Fruit fly (Drosophila melanogaster) whole organism, embryonic: Measurements from ENCODE around the gene CG14694.
A peak's percentile ranks its signal among the peaks of the same experiment; 100 is the strongest.

Source experiments
- Abd-B ChIP-seq: fragments of 200-800 bp; sonication (Bioruptor generic); optimal IDR thresholded peaks from 2 replicates; lab custom pipeline; 2018; ENCODE audit warnings: missing biosample characterization, mild to moderate bottlenecking, missing genetic modification characterization, moderate library complexity
- Atf-2 ChIP-seq: fragments of 200-800 bp; sonication (Bioruptor generic); optimal IDR thresholded peaks from 2 replicates; lab custom pipeline; 2016; ENCODE audit warnings: missing biosample characterization, missing genetic modification characterization
- Bteb2 ChIP-seq: fragments of 200-800 bp; sonication (Bioruptor generic); optimal IDR thresholded peaks from 2 replicates; lab custom pipeline; 2016; ENCODE audit warnings: missing biosample characterization, missing genetic modification characterization
- CG11695 ChIP-seq: fragments of 200-800 bp; sonication (Bioruptor generic); IDR thresholded peaks from 3 replicates; pipeline ENCODE4 v1.3.6; 2022; ENCODE audit warnings: missing biosample characterization, missing genetic modification characterization
- CG11723 ChIP-seq: fragments of 200-800 bp; sonication (Bioruptor generic); optimal IDR thresholded peaks from 2 replicates; lab custom pipeline; 2017; ENCODE audit warnings: missing biosample characterization, mild to moderate bottlenecking, missing genetic modification characterization
- CG12104 ChIP-seq: fragments of 200-800 bp; sonication (Bioruptor generic); optimal IDR thresholded peaks from 3 replicates; lab custom pipeline; 2016; ENCODE audit warnings: missing biosample characterization, missing genetic modification characterization
- CG12942 ChIP-seq: fragments of 200-800 bp; sonication (Bioruptor generic); optimal IDR thresholded peaks from 3 replicates; lab custom pipeline; 2016; ENCODE audit warnings: missing biosample characterization, missing genetic modification characterization
- CG17361 ChIP-seq: fragments of 200-800 bp; sonication (Bioruptor generic); IDR thresholded peaks from 3 replicates; pipeline ENCODE4 v1.3.6; 2022; ENCODE audit warnings: missing biosample characterization, missing genetic modification characterization
- CG18599 ChIP-seq: fragments of 200-800 bp; sonication (Bioruptor generic); optimal IDR thresholded peaks from 3 replicates; lab custom pipeline; 2017; ENCODE audit warnings: missing biosample characterization, missing genetic modification characterization, mild to moderate bottlenecking, moderate library complexity, missing genetic modification reagents
- CG2202 ChIP-seq: fragments of 200-800 bp; sonication (Bioruptor generic); optimal IDR thresholded peaks from 2 replicates; lab custom pipeline; 2018; ENCODE audit warnings: missing biosample characterization, mild to moderate bottlenecking, missing genetic modification characterization
- CG2875 ChIP-seq: fragments of 200-800 bp; sonication (Bioruptor generic); optimal IDR thresholded peaks from 2 replicates; lab custom pipeline; 2017; ENCODE audit warnings: missing biosample characterization, mild to moderate bottlenecking, missing genetic modification characterization, missing genetic modification reagents
- CG33213 ChIP-seq: fragments of 200-800 bp; sonication (Bioruptor generic); optimal IDR thresholded peaks from 3 replicates; lab custom pipeline; 2016; ENCODE audit warnings: missing biosample characterization, missing genetic modification characterization
- CG3995 ChIP-seq: fragments of 200-800 bp; sonication (Bioruptor generic); optimal IDR thresholded peaks from 3 replicates; lab custom pipeline; 2016; ENCODE audit warnings: missing biosample characterization, missing genetic modification characterization
- CG4328 ChIP-seq: fragments of 200-800 bp; sonication (Bioruptor generic); optimal IDR thresholded peaks from 3 replicates; lab custom pipeline; 2017; ENCODE audit warnings: missing biosample characterization, missing genetic modification reagents, missing genetic modification characterization
- CG4360 ChIP-seq: fragments of 200-800 bp; sonication (Bioruptor generic); IDR thresholded peaks from 2 replicates; pipeline ENCODE4 v1.3.6; 2022; ENCODE audit warnings: missing biosample characterization, missing genetic modification characterization
- CG43689 ChIP-seq: fragments of 200-800 bp; sonication (Bioruptor generic); IDR thresholded peaks from 2 replicates; pipeline ENCODE4 v1.3.6; 2022; ENCODE audit warnings: missing biosample characterization, missing genetic modification characterization
- CG6854 ChIP-seq: fragments of 200-800 bp; sonication (Bioruptor generic); optimal IDR thresholded peaks from 3 replicates; lab custom pipeline; 2017; ENCODE audit warnings: missing biosample characterization, mild to moderate bottlenecking, missing genetic modification characterization
- CG7556 ChIP-seq: fragments of 200-800 bp; sonication (Bioruptor generic); optimal IDR thresholded peaks from 2 replicates; lab custom pipeline; 2017; ENCODE audit warnings: missing biosample characterization, mild to moderate bottlenecking, missing genetic modification characterization
- CG7745 ChIP-seq: fragments of 200-800 bp; sonication (Bioruptor generic); optimal IDR thresholded peaks from 2 replicates; lab custom pipeline; 2018; ENCODE audit warnings: missing biosample characterization, mild to moderate bottlenecking, missing genetic modification characterization, moderate library complexity
- CG7987 ChIP-seq: fragments of 200-800 bp; sonication (Bioruptor generic); optimal IDR thresholded peaks from 2 replicates; lab custom pipeline; 2018; ENCODE audit warnings: missing biosample characterization, mild to moderate bottlenecking, missing genetic modification characterization, moderate library complexity
- CG8089 ChIP-seq: fragments of 200-800 bp; sonication (Bioruptor generic); optimal IDR thresholded peaks from 3 replicates; lab custom pipeline; 2016; ENCODE audit warnings: missing biosample characterization, missing genetic modification characterization
- Camta ChIP-seq: fragments of 200-800 bp; sonication (Bioruptor generic); optimal IDR thresholded peaks from 2 replicates; lab custom pipeline; 2016; ENCODE audit warnings: missing biosample characterization, missing genetic modification characterization
- D19A ChIP-seq: fragments of 200-800 bp; optimal IDR thresholded peaks from 3 replicates; lab custom pipeline; 2019; ENCODE audit warnings: missing biosample characterization, mild to moderate bottlenecking, missing genetic modification characterization, moderate library complexity
- Dad ChIP-seq: fragments of 200-800 bp; sonication (Bioruptor generic); optimal IDR thresholded peaks from 3 replicates; lab custom pipeline; 2016; ENCODE audit warnings: missing biosample characterization, missing genetic modification characterization
- E2f1 ChIP-seq: fragments of 200-800 bp; sonication (Bioruptor generic); IDR thresholded peaks from 2 replicates; pipeline ENCODE4 v1.3.6; 2022; ENCODE audit warnings: missing biosample characterization, missing genetic modification characterization
- GATAe ChIP-seq: fragments of 200-800 bp; sonication (Bioruptor generic); conservative IDR thresholded peaks from 2 replicates; pipeline ENCODE4 v1.3.6; 2022; ENCODE audit warnings: missing biosample characterization, missing genetic modification characterization
- HLH54F ChIP-seq: fragments of 200-800 bp; sonication (Bioruptor generic); optimal IDR thresholded peaks from 3 replicates; lab custom pipeline; 2016; ENCODE audit warnings: missing biosample characterization, missing genetic modification characterization
- HmgZ ChIP-seq: fragments of 200-800 bp; sonication (Bioruptor generic); optimal IDR thresholded peaks from 2 replicates; lab custom pipeline; 2018; ENCODE audit warnings: missing biosample characterization, mild to moderate bottlenecking, missing genetic modification characterization
- Hmr ChIP-seq: fragments of 200-800 bp; sonication (Bioruptor generic); optimal IDR thresholded peaks from 3 replicates; lab custom pipeline; 2017; ENCODE audit warnings: mild to moderate bottlenecking, missing biosample characterization, missing genetic modification reagents, missing genetic modification characterization
- Jarid2 ChIP-seq: fragments of 200-800 bp; sonication (Bioruptor generic); optimal IDR thresholded peaks from 3 replicates; lab custom pipeline; 2017; ENCODE audit warnings: mild to moderate bottlenecking, missing biosample characterization, missing genetic modification reagents, missing genetic modification characterization
- Max ChIP-seq: fragments of 200-800 bp; sonication (Bioruptor generic); optimal IDR thresholded peaks from 2 replicates; lab custom pipeline; 2016; ENCODE audit warnings: missing biosample characterization, mild to moderate bottlenecking, missing genetic modification characterization
- Nf-YC ChIP-seq: fragments of 200-800 bp; optimal IDR thresholded peaks from 3 replicates; lab custom pipeline; 2019; ENCODE audit warnings: missing biosample characterization, mild to moderate bottlenecking, missing genetic modification characterization, moderate library complexity
- Oaz ChIP-seq: fragments of 200-800 bp; sonication (Bioruptor generic); IDR thresholded peaks from 2 replicates; pipeline ENCODE4 v1.3.6; 2022; ENCODE audit warnings: missing biosample characterization, missing genetic modification characterization
- Sox100B ChIP-seq: fragments of 200-800 bp; sonication (Bioruptor generic); optimal IDR thresholded peaks from 3 replicates; lab custom pipeline; 2018; ENCODE audit warnings: missing biosample characterization, mild to moderate bottlenecking, missing genetic modification characterization
- Taf1 ChIP-seq: fragments of 200-800 bp; sonication (Bioruptor generic); IDR thresholded peaks from 2 replicates; pipeline ENCODE4 v1.3.6; 2022; ENCODE audit warnings: missing biosample characterization, missing genetic modification characterization
- cg ChIP-seq: fragments of 200-800 bp; sonication (Bioruptor generic); optimal IDR thresholded peaks from 3 replicates; lab custom pipeline; 2019; ENCODE audit warnings: missing biosample characterization, mild to moderate bottlenecking, missing genetic modification characterization, moderate library complexity
- crp ChIP-seq, 2 experiments: fragments of 200-800 bp; sonication (Bioruptor generic); optimal IDR thresholded peaks; 2 replicates in 1 of 2; 3 replicates in 1 of 2; lab custom pipeline; 2017; ENCODE audit warnings: missing biosample characterization in 2 of 2, missing genetic modification characterization in 2 of 2, mild to moderate bottlenecking in 1 of 2, moderate library complexity in 1 of 2
- ftz-f1 ChIP-seq: fragments of 200-800 bp; sonication (Bioruptor generic); optimal IDR thresholded peaks from 2 replicates; lab custom pipeline; 2016; ENCODE audit warnings: missing biosample characterization, missing genetic modification characterization
- gfzf ChIP-seq: fragments of 200-800 bp; sonication (Bioruptor generic); optimal IDR thresholded peaks from 2 replicates; lab custom pipeline; 2016; ENCODE audit warnings: missing biosample characterization, mild to moderate bottlenecking, missing genetic modification characterization, moderate library complexity
- grau ChIP-seq: fragments of 200-800 bp; optimal IDR thresholded peaks from 3 replicates; lab custom pipeline; 2019; ENCODE audit warnings: missing biosample characterization, mild to moderate bottlenecking, missing genetic modification characterization, moderate library complexity
- ind ChIP-seq: fragments of 200-800 bp; sonication (Bioruptor generic); optimal IDR thresholded peaks from 3 replicates; lab custom pipeline; 2016; ENCODE audit warnings: missing biosample characterization, missing genetic modification characterization
- lilli ChIP-seq: fragments of 200-800 bp; sonication (Bioruptor generic); optimal IDR thresholded peaks from 3 replicates; lab custom pipeline; 2016; ENCODE audit warnings: missing biosample characterization, missing genetic modification characterization
- scrt ChIP-seq: fragments of 200-800 bp; sonication (Bioruptor generic); optimal IDR thresholded peaks from 2 replicates; lab custom pipeline; 2018; ENCODE audit warnings: missing biosample characterization, mild to moderate bottlenecking, missing genetic modification characterization, moderate library complexity
- sr ChIP-seq: fragments of 200-800 bp; sonication (Bioruptor generic); IDR thresholded peaks from 3 replicates; pipeline ENCODE4 v1.3.6; 2022; ENCODE audit warnings: missing biosample characterization, missing genetic modification characterization
- sug ChIP-seq: fragments of 200-800 bp; optimal IDR thresholded peaks from 2 replicates; lab custom pipeline; 2019; ENCODE audit warnings: missing biosample characterization, mild to moderate bottlenecking, missing genetic modification characterization, moderate library complexity
- tll ChIP-seq, 2 experiments: fragments of 200-800 bp in 1 of 2; fragments of >200 bp in 1 of 2; sonication (Bioruptor generic) in 1 of 2; optimal IDR thresholded peaks; 2 replicates each; lab custom pipeline; 2017 to 2019; ENCODE audit warnings: missing biosample characterization in 2 of 2, missing genetic modification characterization in 2 of 2, mild to moderate bottlenecking in 1 of 2, moderate library complexity in 1 of 2
- toy ChIP-seq: fragments of 200-800 bp; sonication (Bioruptor generic); IDR thresholded peaks from 2 replicates; pipeline ENCODE4 v1.3.6; 2022; ENCODE audit warnings: missing biosample characterization, missing genetic modification characterization
- trem ChIP-seq: fragments of 200-800 bp; optimal IDR thresholded peaks from 3 replicates; lab custom pipeline; 2019; ENCODE audit warnings: missing biosample characterization, mild to moderate bottlenecking, missing genetic modification characterization, moderate library complexity
- ttk ChIP-seq: fragments of 200-800 bp; sonication (Bioruptor generic); IDR thresholded peaks from 2 replicates; pipeline ENCODE4 v2.1.2; 2022; ENCODE audit warnings: missing biosample characterization, missing genetic modification characterization
- vvl ChIP-seq: fragments of 200-800 bp; sonication (Bioruptor generic); IDR thresholded peaks from 2 replicates; pipeline ENCODE4 v1.3.6; 2022; ENCODE audit warnings: missing biosample characterization, missing genetic modification characterization

Gene CG14694

DNA sequence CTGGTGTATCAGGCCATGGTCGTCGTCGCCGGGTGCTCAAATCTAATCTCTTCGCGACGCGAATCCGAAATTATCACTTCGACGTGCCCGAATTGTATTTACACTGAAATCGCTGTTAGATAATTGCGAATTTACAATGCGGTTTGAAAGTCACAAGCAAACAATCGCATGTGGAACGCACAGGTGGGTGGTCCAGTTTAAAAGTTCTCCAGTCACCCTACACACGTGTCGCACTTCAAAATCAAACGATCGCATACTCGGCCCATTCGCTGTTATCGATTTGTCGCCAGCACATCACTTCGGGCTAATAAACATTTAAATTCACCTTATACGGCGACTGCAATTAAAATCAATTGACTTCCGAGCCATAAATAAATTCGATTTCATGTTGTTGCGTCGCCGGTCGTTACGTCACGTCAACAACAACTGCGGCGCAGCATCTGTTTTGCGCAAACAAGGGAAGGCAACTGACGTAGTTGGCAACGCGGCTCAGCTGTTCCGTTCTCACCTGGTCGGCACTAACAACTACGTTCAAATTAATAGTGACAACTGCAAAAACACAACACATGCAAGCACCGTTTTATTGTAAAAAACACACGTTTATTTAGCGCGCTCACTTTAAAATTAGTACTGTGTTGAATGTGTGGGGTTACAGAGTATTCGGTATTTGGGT is 3.3 kb upstream of the CG14694 start, which contains the start of gene CG6574:
Gene CG6574 (minus strand): TSS at position 216 of the 673 bp plus-strand sequence.
- no peak for TF ChIP-seq ftz-f1 (GFP tag; lab: Kevin White, UChicago)
- TF ChIP-seq Camta (GFP tag; lab: Kevin White, UChicago), result no peak
- no peak for TF ChIP-seq Dad
- no peak for TF ChIP-seq CG43689 (GFP tag; lab: Robert Waterston, UW)
- no peak for TF ChIP-seq CG2875
- TF ChIP-seq CG11723 (GFP tag; lab: Kevin White, UChicago), result no peak
- no peak for TF ChIP-seq ttk (GFP tag; lab: Robert Waterston, UW)
- no peak for TF ChIP-seq Atf-2 (GFP tag; lab: Kevin White, UChicago)
- TF ChIP-seq CG12104 (GFP tag; lab: Kevin White, UChicago), result no peak
- TF ChIP-seq CG8089 (GFP tag; lab: Kevin White, UChicago), result no peak
- peak; percentile 28 for TF ChIP-seq CG18599 (GFP tag; lab: Kevin White, UChicago)
- TF ChIP-seq GATAe (GFP tag; lab: Robert Waterston, UW), result no peak
- TF ChIP-seq CG7745 (tag; lab: Kevin White, UChicago), result no peak
- no peak for TF ChIP-seq Bteb2 (GFP tag; lab: Kevin White, UChicago)
- TF ChIP-seq sug (tag; lab: Kevin White, UChicago), result peak; percentile 32
- TF ChIP-seq Taf1 (GFP tag; lab: Robert Waterston, UW), result no peak
- no peak for TF ChIP-seq grau (tag; lab: Kevin White, UChicago)
- peak; percentile 6 for TF ChIP-seq HLH54F
- peak; percentile 6 for TF ChIP-seq ind
- TF ChIP-seq CG11695 (GFP tag; lab: Robert Waterston, UW), result 0 out of 3 replicates have a peak, but pooled peaks have one; percentile 32
- TF ChIP-seq CG12942 (GFP tag; lab: Kevin White, UChicago), result no peak
- 0 out of 3 replicates have a peak, but pooled peaks have one; percentile 14 for TF ChIP-seq CG17361
- no peak for TF ChIP-seq sr (GFP tag; lab: Robert Waterston, UW)
- no peak for TF ChIP-seq CG6854 (GFP tag; lab: Kevin White, UChicago)
- TF ChIP-seq trem, result peak; percentile 41
- peak in 1 of 2 experiments; percentile 83 for TF ChIP-seq crp (GFP tag; optimal IDR thresholded peaks at IDR 0.05; lab: Kevin White, UChicago)
- no peak for TF ChIP-seq D19A (tag; lab: Kevin White, UChicago)
- TF ChIP-seq CG33213 (GFP tag; lab: Kevin White, UChicago), result no peak
- TF ChIP-seq CG4360 (GFP tag; lab: Robert Waterston, UW), result no peak; the same call in 1 of the 2 replicates
- no peak for TF ChIP-seq lilli (GFP tag; lab: Kevin White, UChicago)
- TF ChIP-seq vvl (GFP tag; lab: Robert Waterston, UW), result peak; percentile 59; the same call in 1 of the 2 replicates
- TF ChIP-seq CG7987, result peak; percentile 21
- no peak for TF ChIP-seq gfzf (GFP tag; lab: Kevin White, UChicago)
- no peak for TF ChIP-seq toy (GFP tag; lab: Robert Waterston, UW)
- TF ChIP-seq Abd-B (GFP tag; lab: Kevin White, UChicago), result no peak
- no peak for TF ChIP-seq cg
- no peak for TF ChIP-seq Jarid2
- TF ChIP-seq E2f1 (GFP tag; lab: Robert Waterston, UW), result 0 out of 2 replicates have a peak, but pooled peaks have one; percentile 5
- no peak for TF ChIP-seq Sox100B
- TF ChIP-seq Oaz (GFP tag; lab: Robert Waterston, UW), result no peak
- TF ChIP-seq CG4328 (GFP tag; lab: Kevin White, UChicago), result no peak
- TF ChIP-seq CG3995 (GFP tag; lab: Kevin White, UChicago), result peak; percentile 10
- no peak for TF ChIP-seq Nf-YC (tag; lab: Kevin White, UChicago)
- TF ChIP-seq Hmr, result peak; percentile 43
- no peak for TF ChIP-seq scrt (GFP tag; lab: Kevin White, UChicago)
- no peak for TF ChIP-seq Max (GFP tag; lab: Kevin White, UChicago)
- TF ChIP-seq HmgZ, result peak; percentile 2
- TF ChIP-seq CG7556 (GFP tag; lab: Kevin White, UChicago), result peak; percentile 5
- TF ChIP-seq CG2202, result no peak
- peak in 1 of 2 experiments; percentile 74 for TF ChIP-seq tll (GFP tag; optimal IDR thresholded peaks at IDR 0.05; lab: Kevin White, UChicago)
